Fruit fly (Drosophila melanogaster) whole organism, embryonic: ENCODE data around the gene slp1.

Experiments used
- Aef1 ChIP-seq: fragments of 200-800 bp; sonication (Bioruptor generic); IDR thresholded peaks from 3 replicates; pipeline ENCODE4 v1.3.6; 2022; ENCODE audit warnings: missing biosample characterization, missing genetic modification characterization
- Awh ChIP-seq: fragments of 200-800 bp; sonication (Bioruptor generic); IDR thresholded peaks from 2 replicates; pipeline ENCODE4, ENCODE4 v1.3.6; 2022; ENCODE audit warnings: missing biosample characterization, missing genetic modification characterization
- CG13624 ChIP-seq: fragments of 200-800 bp; sonication (Bioruptor generic); optimal IDR thresholded peaks from 2 replicates; lab custom pipeline; 2016; ENCODE audit warnings: missing biosample characterization, missing genetic modification characterization
- CG13894 ChIP-seq: fragments of 200-800 bp; sonication (Bioruptor generic); optimal IDR thresholded peaks from 3 replicates; lab custom pipeline; 2018; ENCODE audit warnings: missing biosample characterization, mild to moderate bottlenecking, missing genetic modification characterization, moderate library complexity
- CG14710 ChIP-seq: fragments of 200-800 bp; sonication (Bioruptor generic); optimal IDR thresholded peaks from 3 replicates; lab custom pipeline; 2019; ENCODE audit warnings: missing biosample characterization, mild to moderate bottlenecking, missing genetic modification characterization, moderate library complexity
- CG14860 ChIP-seq: fragments of 200-800 bp; sonication (Bioruptor generic); IDR thresholded peaks from 3 replicates; pipeline ENCODE4 v1.3.6; 2022; ENCODE audit warnings: missing biosample characterization, missing genetic modification characterization; ENCODE audit not compliant: partially characterized antibody
- CG15269 ChIP-seq: fragments of 200-800 bp; sonication (Bioruptor generic); optimal IDR thresholded peaks from 2 replicates; lab custom pipeline; 2018; ENCODE audit warnings: missing biosample characterization, mild to moderate bottlenecking, missing genetic modification characterization, moderate library complexity
- CG1603 ChIP-seq: fragments of 200-800 bp; sonication (Bioruptor generic); optimal IDR thresholded peaks from 2 replicates; lab custom pipeline; 2019; ENCODE audit warnings: missing biosample characterization, mild to moderate bottlenecking, missing genetic modification characterization, moderate library complexity
- CG17359 ChIP-seq: fragments of 200-800 bp; sonication (Bioruptor generic); optimal IDR thresholded peaks from 3 replicates; lab custom pipeline; 2018; ENCODE audit warnings: missing biosample characterization, mild to moderate bottlenecking, missing genetic modification characterization, moderate library complexity
- CG17568 ChIP-seq: fragments of 200-800 bp; sonication (Bioruptor generic); optimal IDR thresholded peaks from 2 replicates; lab custom pipeline; 2018; ENCODE audit warnings: missing biosample characterization, mild to moderate bottlenecking, missing genetic modification characterization, moderate library complexity
- CG2678 ChIP-seq: fragments of 200-800 bp; sonication (Bioruptor generic); optimal IDR thresholded peaks from 3 replicates; lab custom pipeline; 2019; ENCODE audit warnings: missing biosample characterization, mild to moderate bottlenecking, missing genetic modification characterization, moderate library complexity
- CG31441 ChIP-seq: fragments of 200-800 bp; sonication (Bioruptor generic); IDR thresholded peaks from 2 replicates; pipeline ENCODE4 v1.3.6; 2022; ENCODE audit warnings: missing biosample characterization, missing genetic modification characterization
- CG4617 ChIP-seq: fragments of 200-800 bp; sonication (Bioruptor generic); optimal IDR thresholded peaks from 3 replicates; lab custom pipeline; 2016; ENCODE audit warnings: missing biosample characterization, missing genetic modification characterization, borderline replicate concordance
- CG5180 ChIP-seq: fragments of 200-800 bp; sonication (Bioruptor generic); optimal IDR thresholded peaks from 3 replicates; lab custom pipeline; 2017; ENCODE audit warnings: missing biosample characterization, missing genetic modification characterization, mild to moderate bottlenecking, moderate library complexity, missing genetic modification reagents
- CG6765 ChIP-seq: fragments of 200-800 bp; sonication (Bioruptor generic); optimal IDR thresholded peaks from 3 replicates; lab custom pipeline; 2017; ENCODE audit warnings: missing biosample characterization, mild to moderate bottlenecking, missing genetic modification characterization
- Dek ChIP-seq: fragments of 200-800 bp; sonication (Bioruptor generic); optimal IDR thresholded peaks from 3 replicates; lab custom pipeline; 2019; ENCODE audit warnings: missing biosample characterization, mild to moderate bottlenecking, missing genetic modification characterization, moderate library complexity
- Fer1 ChIP-seq: fragments of 200-800 bp; sonication (Bioruptor generic); optimal IDR thresholded peaks from 2 replicates; lab custom pipeline; 2017; ENCODE audit warnings: missing biosample characterization, mild to moderate bottlenecking, missing genetic modification characterization
- Fer3 ChIP-seq: fragments of 200-800 bp; sonication (Bioruptor generic); optimal IDR thresholded peaks from 2 replicates; lab custom pipeline; 2018; ENCODE audit warnings: missing biosample characterization, mild to moderate bottlenecking, missing genetic modification characterization, moderate library complexity
- HHEX ChIP-seq: fragments of 200-800 bp; sonication (Bioruptor generic); optimal IDR thresholded peaks from 3 replicates; lab custom pipeline; 2017; ENCODE audit warnings: missing biosample characterization, mild to moderate bottlenecking, missing genetic modification characterization, missing genetic modification reagents
- Hmx ChIP-seq: fragments of 200-800 bp; sonication (Bioruptor generic); optimal IDR thresholded peaks from 2 replicates; lab custom pipeline; 2016; ENCODE audit warnings: missing biosample characterization, missing genetic modification characterization
- Mrtf ChIP-seq: fragments of 200-800 bp; sonication (Bioruptor generic); IDR thresholded peaks from 3 replicates; pipeline ENCODE4 v1.3.6; 2022; ENCODE audit warnings: missing biosample characterization, missing genetic modification characterization
- NC2β ChIP-seq: fragments of 200-800 bp; sonication (Bioruptor generic); optimal IDR thresholded peaks from 2 replicates; lab custom pipeline; 2016; ENCODE audit warnings: missing biosample characterization, missing genetic modification characterization
- Nf-YA ChIP-seq: fragments of 200-800 bp; sonication (Bioruptor generic); IDR thresholded peaks from 2 replicates; pipeline ENCODE4 v1.3.6; 2022; ENCODE audit warnings: missing biosample characterization, missing genetic modification characterization
- PHDP ChIP-seq: fragments of 200-800 bp; sonication (Bioruptor generic); optimal IDR thresholded peaks from 3 replicates; lab custom pipeline; 2018; ENCODE audit warnings: missing biosample characterization, mild to moderate bottlenecking, missing genetic modification characterization, moderate library complexity
- Sox102F ChIP-seq: fragments of 200-800 bp; sonication (Bioruptor generic); optimal IDR thresholded peaks from 2 replicates; lab custom pipeline; 2018; ENCODE audit warnings: missing biosample characterization, mild to moderate bottlenecking, missing genetic modification characterization, moderate library complexity
- Usf ChIP-seq: fragments of 200-800 bp; sonication (Bioruptor generic); optimal IDR thresholded peaks from 2 replicates; lab custom pipeline; 2017; ENCODE audit warnings: missing genotype, missing biosample characterization, missing genetic modification characterization
- abd-A ChIP-seq: fragments of 200-800 bp; sonication (Bioruptor generic); optimal IDR thresholded peaks from 3 replicates; lab custom pipeline; 2019; ENCODE audit warnings: missing biosample characterization, mild to moderate bottlenecking, missing genetic modification characterization, moderate library complexity
- amos ChIP-seq: fragments of 200-800 bp; sonication (Bioruptor generic); IDR thresholded peaks from 2 replicates; pipeline ENCODE4 v1.3.6; 2022; ENCODE audit warnings: missing biosample characterization, missing genetic modification characterization; ENCODE audit not compliant: partially characterized antibody
- aop ChIP-seq: fragments of 200-800 bp; sonication (Bioruptor generic); IDR thresholded peaks from 2 replicates; pipeline ENCODE4 v1.3.6; 2022; ENCODE audit warnings: missing biosample characterization, missing genetic modification characterization
- chif ChIP-seq, 2 experiments: fragments of 200-800 bp; sonication (Bioruptor generic); optimal IDR thresholded peaks; 3 replicates each; lab custom pipeline; 2016; ENCODE audit warnings: missing biosample characterization in 2 of 2, missing genetic modification characterization in 2 of 2
- chinmo ChIP-seq: fragments of 200-800 bp; sonication (Bioruptor generic); IDR thresholded peaks from 4 replicates; pipeline ENCODE4 v1.3.6; 2022; ENCODE audit warnings: missing biosample characterization, missing genetic modification characterization; ENCODE audit not compliant: partially characterized antibody
- cwo ChIP-seq: fragments of 200-800 bp; sonication (Bioruptor generic); optimal IDR thresholded peaks from 3 replicates; lab custom pipeline; 2017; ENCODE audit warnings: missing biosample characterization, missing genetic modification characterization, mild to moderate bottlenecking, moderate library complexity, missing genetic modification reagents
- dysf ChIP-seq: fragments of 200-800 bp; sonication (Bioruptor generic); IDR thresholded peaks from 3 replicates; pipeline ENCODE4 v1.3.6; 2022; ENCODE audit warnings: missing biosample characterization, missing genetic modification characterization
- ewg ChIP-seq: fragments of 200-800 bp; sonication (Bioruptor generic); optimal IDR thresholded peaks from 3 replicates; lab custom pipeline; 2017; ENCODE audit warnings: mild to moderate bottlenecking, missing biosample characterization, missing genetic modification reagents, missing genetic modification characterization
- fd3F ChIP-seq: fragments of 200-800 bp; sonication (Bioruptor generic); optimal IDR thresholded peaks from 2 replicates; lab custom pipeline; 2018; ENCODE audit warnings: missing biosample characterization, mild to moderate bottlenecking, missing genetic modification characterization, moderate library complexity
- gem ChIP-seq: fragments of 200-800 bp; sonication (Bioruptor generic); optimal IDR thresholded peaks from 2 replicates; lab custom pipeline; 2019; ENCODE audit warnings: missing biosample characterization, mild to moderate bottlenecking, missing genetic modification characterization, moderate library complexity
- grau ChIP-seq: fragments of 200-800 bp; optimal IDR thresholded peaks from 3 replicates; lab custom pipeline; 2019; ENCODE audit warnings: missing biosample characterization, mild to moderate bottlenecking, missing genetic modification characterization, moderate library complexity
- gro ChIP-seq: fragments of 200-800 bp; sonication (Bioruptor generic); optimal IDR thresholded peaks from 2 replicates; lab custom pipeline; 2016; ENCODE audit warnings: missing biosample characterization, missing genetic modification characterization
- lov ChIP-seq, 2 experiments: fragments of 200-800 bp in 1 of 2; fragments of >200 bp in 1 of 2; sonication (Bioruptor generic) in 1 of 2; IDR thresholded peaks in 1 of 2; optimal IDR thresholded peaks in 1 of 2; 2 replicates in 1 of 2; 3 replicates in 1 of 2; pipeline versions ENCODE4 v1.3.6 to Lab custom; 2017 to 2022; ENCODE audit warnings: missing biosample characterization in 1 of 2, missing genetic modification characterization in 1 of 2
- stc ChIP-seq: fragments of 200-800 bp; sonication (Bioruptor generic); IDR thresholded peaks from 2 replicates; pipeline ENCODE4 v1.3.6; 2022; ENCODE audit warnings: missing biosample characterization, missing genetic modification characterization
- trh ChIP-seq: fragments of 200-800 bp; sonication (Bioruptor generic); optimal IDR thresholded peaks from 2 replicates; lab custom pipeline; 2016; ENCODE audit warnings: missing biosample characterization, missing genetic modification characterization
- unc-4 ChIP-seq: fragments of 200-800 bp; sonication (Bioruptor generic); IDR thresholded peaks from 2 replicates; pipeline ENCODE4 v1.3.6; 2022; ENCODE audit warnings: missing biosample characterization, missing genetic modification characterization; ENCODE audit not compliant: partially characterized antibody
- vnd ChIP-seq: fragments of 200-800 bp; sonication (Bioruptor generic); IDR thresholded peaks from 3 replicates; pipeline ENCODE4 v1.3.6; 2022; ENCODE audit warnings: missing biosample characterization, missing genetic modification characterization; ENCODE audit not compliant: partially characterized antibody
- z ChIP-seq: fragments of 200-800 bp; sonication (Bioruptor generic); IDR thresholded peaks from 3 replicates; pipeline ENCODE4 v1.3.6; 2022; ENCODE audit warnings: missing biosample characterization, missing genetic modification characterization
- zen ChIP-seq: fragments of 200-800 bp; sonication (Bioruptor generic); optimal IDR thresholded peaks from 3 replicates; lab custom pipeline; 2018; ENCODE audit warnings: missing biosample characterization, mild to moderate bottlenecking, missing genetic modification characterization, moderate library complexity

Gene slp1

DNA sequence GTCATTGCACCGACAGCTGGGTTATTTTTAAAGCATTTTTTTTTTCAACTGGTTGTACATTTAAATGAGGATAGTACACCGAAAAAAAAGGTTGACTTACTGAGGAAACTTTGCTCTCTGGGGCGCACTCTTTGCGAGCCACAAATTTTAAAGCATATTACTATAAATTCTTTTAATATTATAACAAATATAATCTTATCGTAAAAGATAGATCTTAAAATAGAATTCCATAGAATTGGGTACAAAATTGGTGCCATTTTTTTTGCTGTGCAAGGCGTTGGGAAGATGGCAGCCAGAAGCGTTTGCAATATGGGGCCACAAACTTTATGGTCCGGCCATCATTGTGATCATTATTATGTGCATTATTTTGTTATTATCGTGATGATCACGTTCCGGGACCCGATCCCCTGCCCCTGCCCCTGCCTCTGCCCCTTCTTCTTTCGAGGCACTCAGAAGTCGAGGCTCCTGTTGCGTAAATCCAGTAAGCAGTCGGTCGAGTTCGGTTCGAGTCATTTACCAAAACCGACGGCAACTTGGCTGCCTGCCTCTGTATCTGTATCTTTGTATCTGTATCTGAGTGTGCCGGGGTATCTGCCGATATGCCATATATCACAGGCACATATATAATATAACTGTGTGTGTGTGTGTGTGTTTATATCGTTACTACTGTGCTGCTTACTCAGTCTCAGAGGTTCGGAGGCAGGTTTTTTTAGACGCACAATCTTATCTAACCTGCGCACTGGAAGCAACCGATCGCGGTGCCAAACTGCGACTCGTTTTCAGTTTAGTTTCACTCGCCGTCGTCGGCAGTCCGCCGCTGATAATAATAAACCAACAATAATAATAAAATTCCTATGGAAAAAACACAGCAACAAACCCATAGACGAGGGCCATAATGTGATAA is 47.1 kb upstream of the slp1 start (continued):
- peak; percentile 31 for TF ChIP-seq CG2678 (tag; lab: Kevin White, UChicago)
- TF ChIP-seq CG14710 (tag; lab: Kevin White, UChicago) = peak; percentile 18
- TF ChIP-seq Dek (tag; lab: Kevin White, UChicago) = peak; percentile 2
- no peak for TF ChIP-seq aop
- peak; percentile 59 for TF ChIP-seq dysf
- peak; percentile 33; the same call in 1 of the 2 replicates for TF ChIP-seq amos (GFP tag; lab: Robert Waterston, UW)
- no peak for TF ChIP-seq fd3F (GFP tag; lab: Kevin White, UChicago)
- peak; percentile 3 for TF ChIP-seq Fer1
- TF ChIP-seq gro (GFP tag; lab: Kevin White, UChicago) = peak; percentile 63
- TF ChIP-seq Sox102F = peak; percentile 64
- no peak for TF ChIP-seq Usf (GFP tag; lab: Kevin White, UChicago)
- no peak for TF ChIP-seq stc (GFP tag; lab: Robert Waterston, UW)
- TF ChIP-seq Nf-YA = no peak
- peak; percentile 40 for TF ChIP-seq grau
- TF ChIP-seq HHEX (GFP tag; lab: Kevin White, UChicago) = peak; percentile 15
- TF ChIP-seq lov (optimal IDR thresholded peaks at IDR 0.05; lab: Kevin White, UChicago) = no peak
- TF ChIP-seq lov (GFP tag; IDR thresholded peaks at IDR 0.05; lab: Robert Waterston, UW) = 0 out of 3 replicates have a peak, but pooled peaks have one; percentile 72
- peak; percentile 21 for TF ChIP-seq CG17568
- 0 out of 2 replicates have a peak, but pooled peaks have one; percentile 52 for TF ChIP-seq Awh (GFP tag; lab: Robert Waterston, UW)
- TF ChIP-seq Mrtf = 0 out of 3 replicates have a peak, but pooled peaks have one; percentile 26
- no peak for TF ChIP-seq CG14860 (GFP tag; lab: Robert Waterston, UW)
- peak; percentile 93 for TF ChIP-seq CG13894 (tag; lab: Kevin White, UChicago)
- TF ChIP-seq CG5180 (GFP tag; lab: Kevin White, UChicago) = peak; percentile 1
- no peak for TF ChIP-seq CG1603 (tag; lab: Kevin White, UChicago)
- TF ChIP-seq unc-4 (GFP tag; lab: Robert Waterston, UW) = 0 out of 2 replicates have a peak, but pooled peaks have one; percentile 38
- peak; percentile 4 for TF ChIP-seq NC2β (GFP tag; lab: Kevin White, UChicago)
- TF ChIP-seq Aef1 = 0 out of 3 replicates have a peak, but pooled peaks have one; percentile 18
- TF ChIP-seq trh (GFP tag; lab: Kevin White, UChicago) = peak; percentile 38
- TF ChIP-seq ewg (GFP tag; lab: Kevin White, UChicago) = peak; percentile 18
- peak; percentile 42 for TF ChIP-seq CG15269 (tag; lab: Kevin White, UChicago)
- TF ChIP-seq CG4617 = no peak
- no peak for TF ChIP-seq Hmx (GFP tag; lab: Kevin White, UChicago)
- peak; percentile 63 for TF ChIP-seq CG31441 (GFP tag; lab: Robert Waterston, UW)
- peak; percentile 45 for TF ChIP-seq CG6765 (GFP tag; lab: Kevin White, UChicago)
- TF ChIP-seq vnd = no peak
- peak; percentile 39 for TF ChIP-seq PHDP (tag; lab: Kevin White, UChicago)
- peak; percentile 70 for TF ChIP-seq gem (tag; lab: Kevin White, UChicago)
- TF ChIP-seq chif (GFP tag; optimal IDR thresholded peaks at IDR 0.05; lab: Kevin White, UChicago) = no peak
- peak; percentile 70; the same call in 2 of the 3 replicates for TF ChIP-seq z
- peak; percentile 75; the same call in 1 of the 4 replicates for TF ChIP-seq chinmo (GFP tag; lab: Robert Waterston, UW)
- peak; percentile 62 for TF ChIP-seq cwo
- peak; percentile 78 for TF ChIP-seq abd-A (tag; lab: Kevin White, UChicago)
- TF ChIP-seq Fer3 (tag; lab: Kevin White, UChicago) = peak; percentile 20
- peak; percentile 28 for TF ChIP-seq CG13624 (GFP tag; lab: Kevin White, UChicago)
- TF ChIP-seq CG17359 = peak; percentile 58
- peak; percentile 16 for TF ChIP-seq zen (tag; lab: Kevin White, UChicago)
